Worm (Caenorhabditis elegans) whole organism, early embryonic: ENCODE data around the gene F47G9.6.

Experiments used
- B0310.2 ChIP-seq: sonication (generic microtip); optimal IDR thresholded peaks from 2 replicates; lab custom pipeline; 2016; ENCODE audit warnings: mild to moderate bottlenecking, missing genetic modification characterization, missing compliant biosample characterization
- F13C5.2 ChIP-seq: sonication (generic microtip); optimal IDR thresholded peaks from 2 replicates; lab custom pipeline; 2017; ENCODE audit warnings: mild to moderate bottlenecking, missing genetic modification characterization, inconsistent platforms, missing compliant biosample characterization
- ama-1 ChIP-seq: fragments of 150-350 bp; optimal IDR thresholded peaks from 2 replicates; lab custom pipeline; 2014
- ceh-13 ChIP-seq: fragments of 200-800 bp; sonication (Bioruptor generic); optimal IDR thresholded peaks from 2 replicates; lab custom pipeline; 2018; ENCODE audit warnings: mild to moderate bottlenecking, missing genetic modification characterization, missing compliant biosample characterization
- hnd-1 ChIP-seq: sonication (generic microtip); optimal IDR thresholded peaks from 2 replicates; lab custom pipeline; 2016; ENCODE audit warnings: missing genetic modification characterization, missing compliant biosample characterization
- pes-1 ChIP-seq: fragments of 200-800 bp; sonication (Bioruptor generic); IDR thresholded peaks from 2 replicates; pipeline ENCODE4 v1.3.6; 2022; ENCODE audit warnings: missing genetic modification reagents, missing genetic modification characterization, missing compliant biosample characterization
- scrt-1 ChIP-seq: fragments of 200-800 bp; sonication (Bioruptor generic); IDR thresholded peaks from 2 replicates; pipeline ENCODE4 v1.3.6; 2022; ENCODE audit warnings: missing genetic modification characterization, missing compliant biosample characterization
- sea-1 ChIP-seq: fragments of 200-800 bp; sonication (Bioruptor generic); conservative IDR thresholded peaks from 2 replicates; pipeline ENCODE4 v1.3.6; 2022; ENCODE audit warnings: missing genetic modification characterization, missing compliant biosample characterization

ce11 chrV:11311013-11311472 is 18.2 kb upstream of the F47G9.6 start, which contains the start of gene T03F7.7:
- TF ChIP-seq ama-1 = no peak
- no peak for TF ChIP-seq sea-1 (GFP tag; lab: Robert Waterston, UW)
- no peak for TF ChIP-seq pes-1 (GFP tag; lab: Robert Waterston, UW)
- TF ChIP-seq scrt-1 = no peak
- TF ChIP-seq ceh-13 (GFP tag; lab: Kevin White, UChicago) = no peak
- no peak for TF ChIP-seq F13C5.2
- TF ChIP-seq hnd-1 (tag; lab: Kevin White, UChicago) = no peak
- TF ChIP-seq B0310.2 = no peak
